Fruit fly (Drosophila melanogaster) whole organism, pupa: ENCODE data around the gene Gr98d.

Source experiments
- CG10348 ChIP-seq: fragments of 200-800 bp; sonication (Bioruptor generic); IDR thresholded peaks from 2 replicates; pipeline ENCODE4 v1.3.6; 2022; ENCODE audit warnings: missing biosample characterization, missing genetic modification characterization
- CG12605 ChIP-seq: fragments of 200-800 bp; sonication (Bioruptor generic); IDR thresholded peaks from 2 replicates; pipeline ENCODE4 v1.3.6; 2022; ENCODE audit warnings: missing biosample characterization, missing genetic modification characterization
- CG13204 ChIP-seq: fragments of 200-800 bp; sonication (Bioruptor generic); optimal IDR thresholded peaks from 2 replicates; lab custom pipeline; 2018; ENCODE audit warnings: missing biosample characterization, mild to moderate bottlenecking, missing genetic modification characterization, moderate library complexity
- CG14655 ChIP-seq: fragments of 200-800 bp; sonication (Bioruptor generic); optimal IDR thresholded peaks from 3 replicates; lab custom pipeline; 2017; ENCODE audit warnings: mild to moderate bottlenecking, missing biosample characterization, missing genetic modification reagents, missing genetic modification characterization
- CG15710 ChIP-seq: fragments of 200-800 bp; sonication (Bioruptor generic); optimal IDR thresholded peaks from 2 replicates; lab custom pipeline; 2018; ENCODE audit warnings: missing biosample characterization, mild to moderate bottlenecking, missing genetic modification characterization, moderate library complexity
- CG17806 ChIP-seq: fragments of 200-800 bp; sonication (Bioruptor generic); optimal IDR thresholded peaks from 2 replicates; lab custom pipeline; 2018; ENCODE audit warnings: missing biosample characterization, mild to moderate bottlenecking, missing genetic modification characterization, moderate library complexity
- CG32121 ChIP-seq: fragments of 200-800 bp; sonication (Bioruptor generic); IDR thresholded peaks from 2 replicates; pipeline ENCODE4 v1.3.6; 2022; ENCODE audit warnings: missing biosample characterization, missing genetic modification characterization
- CG34367 ChIP-seq: fragments of 200-800 bp; sonication (Bioruptor generic); optimal IDR thresholded peaks from 2 replicates; lab custom pipeline; 2018; ENCODE audit warnings: missing biosample characterization, mild to moderate bottlenecking, missing genetic modification characterization
- CG4496 ChIP-seq: fragments of 200-800 bp; sonication (Bioruptor generic); IDR thresholded peaks from 3 replicates; pipeline ENCODE4 v1.3.6; 2022; ENCODE audit warnings: missing biosample characterization, missing genetic modification characterization
- CG8159 ChIP-seq: fragments of 200-800 bp; sonication (Bioruptor generic); optimal IDR thresholded peaks from 3 replicates; lab custom pipeline; 2018; ENCODE audit warnings: missing biosample characterization, mild to moderate bottlenecking, missing genetic modification characterization, moderate library complexity
- CG8301 ChIP-seq: fragments of 200-800 bp; sonication (Bioruptor generic); optimal IDR thresholded peaks from 2 replicates; lab custom pipeline; 2018; ENCODE audit warnings: missing biosample characterization, mild to moderate bottlenecking, missing genetic modification characterization
- CG9948 ChIP-seq: fragments of 200-800 bp; sonication (Bioruptor generic); optimal IDR thresholded peaks from 2 replicates; lab custom pipeline; 2018; ENCODE audit warnings: missing biosample characterization, mild to moderate bottlenecking, missing genetic modification characterization, moderate library complexity
- D1 ChIP-seq: fragments of 200-800 bp; sonication (Bioruptor generic); optimal IDR thresholded peaks from 2 replicates; lab custom pipeline; 2018; ENCODE audit warnings: missing biosample characterization, mild to moderate bottlenecking, missing genetic modification characterization, moderate library complexity
- EcR ChIP-seq: fragments of 200-800 bp; sonication (Bioruptor generic); optimal IDR thresholded peaks from 3 replicates; lab custom pipeline; 2019; ENCODE audit warnings: missing biosample characterization, missing genetic modification characterization, mild to moderate bottlenecking, moderate library complexity, missing genetic modification reagents
- Ets98B ChIP-seq: fragments of 200-800 bp; sonication (Bioruptor generic); IDR thresholded peaks from 2 replicates; pipeline ENCODE4 v1.3.6; 2022; ENCODE audit warnings: missing biosample characterization, missing genetic modification characterization
- Pif1A ChIP-seq: fragments of 200-800 bp; sonication (Bioruptor generic); optimal IDR thresholded peaks from 3 replicates; lab custom pipeline; 2016; ENCODE audit warnings: missing biosample characterization, missing genetic modification characterization
- Pif1B ChIP-seq: fragments of 200-800 bp; sonication (Bioruptor generic); optimal IDR thresholded peaks from 3 replicates; lab custom pipeline; 2016; ENCODE audit warnings: missing biosample characterization, missing genetic modification characterization
- Snoo ChIP-seq: fragments of 200-800 bp; sonication (Bioruptor generic); optimal IDR thresholded peaks from 3 replicates; lab custom pipeline; 2017; ENCODE audit warnings: missing biosample characterization, mild to moderate bottlenecking, missing genetic modification characterization, inconsistent platforms
- fd96Ca ChIP-seq: fragments of 200-800 bp; sonication (Bioruptor generic); IDR thresholded peaks from 3 replicates; pipeline ENCODE4 v1.3.6; 2022; ENCODE audit warnings: missing biosample characterization, missing genetic modification characterization
- gl ChIP-seq: fragments of 200-800 bp; sonication (Bioruptor generic); optimal IDR thresholded peaks from 2 replicates; lab custom pipeline; 2018; ENCODE audit warnings: missing biosample characterization, mild to moderate bottlenecking, missing genetic modification characterization
- rn ChIP-seq: fragments of 200-800 bp; sonication (Bioruptor generic); IDR thresholded peaks from 2 replicates; pipeline ENCODE4 v1.3.6; 2022; ENCODE audit warnings: missing biosample characterization, missing genetic modification characterization

The Gr98d gene

dm6 chr3R:27555853-27556252 is 10.0 kb downstream of the Gr98d start:
- TF ChIP-seq CG17806 (tag; lab: Kevin White, UChicago), result no peak

- TF ChIP-seq CG12605 (GFP tag; lab: Robert Waterston, UW) (no peak), CG34367 (tag; lab: Kevin White, UChicago) (no peak), EcR (GFP tag; lab: Kevin White, UChicago) (peak; percentile 76)
These were observed 10.6 kb downstream of the Gr98d start for dm6 chr3R:27556466-27556865.

- peak; percentile 54 for TF ChIP-seq Pif1A
- TF ChIP-seq CG8159 (tag; lab: Kevin White, UChicago), result peak; percentile 44
- peak; percentile 84 for TF ChIP-seq Ets98B (GFP tag; lab: Robert Waterston, UW)
- TF ChIP-seq CG4496 (GFP tag; lab: Robert Waterston, UW), result peak; percentile 86
- TF ChIP-seq CG10348 (GFP tag; lab: Robert Waterston, UW), result peak; percentile 54; the same call in 1 of the 2 replicates
- no peak for TF ChIP-seq EcR (GFP tag; lab: Kevin White, UChicago)
- TF ChIP-seq CG13204, result no peak
- TF ChIP-seq CG14655 (GFP tag; lab: Kevin White, UChicago), result no peak
- TF ChIP-seq rn (GFP tag; lab: Robert Waterston, UW), result peak; percentile 53
- peak; percentile 10 for TF ChIP-seq Snoo (tag; lab: Kevin White, UChicago)
- peak; percentile 84 for TF ChIP-seq CG32121
- peak; percentile 88 for TF ChIP-seq fd96Ca (GFP tag; lab: Robert Waterston, UW)
- TF ChIP-seq CG12605 (GFP tag; lab: Robert Waterston, UW), result peak; percentile 74
- peak; percentile 59 for TF ChIP-seq CG8301 (tag; lab: Kevin White, UChicago)
- TF ChIP-seq D1, result no peak
- TF ChIP-seq Pif1B, result peak; percentile 36
- no peak for TF ChIP-seq gl (tag; lab: Kevin White, UChicago)
- peak; percentile 25 for TF ChIP-seq CG15710 (tag; lab: Kevin White, UChicago)
- TF ChIP-seq CG9948, result no peak
- TF ChIP-seq CG17806 (tag; lab: Kevin White, UChicago), result peak; percentile 34
These were observed 11.1 kb downstream of the Gr98d start for dm6 chr3R:27556972-27557371.

dm6 chr3R:27557970-27558659 is 12.3 kb downstream of the Gr98d start:
- TF ChIP-seq gl (tag; lab: Kevin White, UChicago), result no peak
- peak; percentile 26 for TF ChIP-seq CG9948
- peak; percentile 6 for TF ChIP-seq CG17806 (tag; lab: Kevin White, UChicago)
- TF ChIP-seq Ets98B (GFP tag; lab: Robert Waterston, UW), result no peak
- TF ChIP-seq fd96Ca (GFP tag; lab: Robert Waterston, UW), result no peak
- no peak for TF ChIP-seq CG10348 (GFP tag; lab: Robert Waterston, UW)

- no peak for TF ChIP-seq rn (GFP tag; lab: Robert Waterston, UW)
- TF ChIP-seq CG4496 (GFP tag; lab: Robert Waterston, UW), result peak; percentile 34; the same call in 1 of the 3 replicates
- peak; percentile 11 for TF ChIP-seq Snoo (tag; lab: Kevin White, UChicago)
- TF ChIP-seq CG9948, result no peak
- no peak for TF ChIP-seq CG8301 (tag; lab: Kevin White, UChicago)
- TF ChIP-seq CG12605 (GFP tag; lab: Robert Waterston, UW), result 0 out of 2 replicates have a peak, but pooled peaks have one; percentile 15
These were observed 12.9 kb downstream of the Gr98d start, which contains the start of gene Klp98A for dm6 chr3R:27558660-27559319. Gene Klp98A, minus strand, starts transcription at chr3R:27559145.

dm6 chr3R:27561114-27561513 is 15.3 kb downstream of the Gr98d start, which contains the start of gene CG5646:
Gene CG5646, minus strand, starts transcription at chr3R:27561319.
- no peak for TF ChIP-seq CG14655 (GFP tag; lab: Kevin White, UChicago)
- no peak for TF ChIP-seq rn (GFP tag; lab: Robert Waterston, UW)
- peak; percentile 67; the same call in 2 of the 3 replicates for TF ChIP-seq fd96Ca (GFP tag; lab: Robert Waterston, UW)
- TF ChIP-seq CG4496 (GFP tag; lab: Robert Waterston, UW), result peak; percentile 67; the same call in 2 of the 3 replicates
- TF ChIP-seq CG32121, result peak; percentile 76
- TF ChIP-seq CG10348 (GFP tag; lab: Robert Waterston, UW), result no peak
- TF ChIP-seq Ets98B (GFP tag; lab: Robert Waterston, UW), result peak; percentile 66; the same call in 1 of the 2 replicates
- no peak for TF ChIP-seq CG9948
- TF ChIP-seq gl (tag; lab: Kevin White, UChicago), result no peak
- no peak for TF ChIP-seq EcR (GFP tag; lab: Kevin White, UChicago)
- 0 out of 2 replicates have a peak, but pooled peaks have one; percentile 33 for TF ChIP-seq CG12605 (GFP tag; lab: Robert Waterston, UW)
- TF ChIP-seq D1, result no peak
- no peak for TF ChIP-seq Pif1A
